Fruit fly (Drosophila melanogaster): ENCODE measurements around the gene CG12290.

DNA sequence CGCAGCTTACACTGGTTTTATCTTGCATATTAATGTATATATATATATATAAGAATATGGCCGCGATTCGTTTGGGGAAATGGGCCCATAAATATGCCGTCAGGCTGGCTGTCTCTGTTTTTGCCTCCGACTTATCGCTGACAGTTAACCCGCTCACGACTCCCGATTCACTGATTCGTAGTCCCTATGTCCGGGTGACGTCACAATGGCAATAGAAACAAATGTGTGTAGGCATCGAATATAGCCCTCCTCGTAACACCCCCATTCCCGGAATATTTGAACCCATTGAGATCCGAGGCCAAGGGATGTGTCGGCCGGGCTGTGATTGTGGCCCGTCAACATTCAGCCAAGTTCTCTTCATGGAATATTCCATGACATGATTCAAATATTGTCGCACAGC, 7.4 kb downstream of the CG12290 start:
- TF ChIP-seq sage (GFP tag; optimal IDR thresholded peaks at IDR 0.05), result no peak
- no peak for TF ChIP-seq psq (GFP tag; optimal IDR thresholded peaks at IDR 0.05)
- no peak for TF ChIP-seq Dif (GFP tag; optimal IDR thresholded peaks at IDR 0.05; ENCODE audit: partially characterized antibody)
- no peak for TF ChIP-seq fru (GFP tag; optimal IDR thresholded peaks at IDR 0.05)
- no peak for TF ChIP-seq dmrt93B (GFP tag; optimal IDR thresholded peaks at IDR 0.05)
- TF ChIP-seq Hr78 (GFP tag; optimal IDR thresholded peaks at IDR 0.05), result no peak
- TF ChIP-seq pan (optimal IDR thresholded peaks at IDR 0.05), result no peak
- TF ChIP-seq GATAd (GFP tag; optimal IDR thresholded peaks at IDR 0.05), result no peak
- no peak for TF ChIP-seq N (GFP tag; optimal IDR thresholded peaks at IDR 0.05)
- no peak for TF ChIP-seq Sp1 (GFP tag; optimal IDR thresholded peaks at IDR 0.05)
- TF ChIP-seq lola (GFP tag; optimal IDR thresholded peaks at IDR 0.05), result no peak

All from whole organism, wandering third instar larva.